Worm (Caenorhabditis elegans) whole organism, L2 larva: ENCODE results near the gene cest-19.

Experiments used
- nhr-12 ChIP-seq: fragments of 150-350 bp; optimal IDR thresholded peaks from 2 replicates; lab custom pipeline; 2014; ENCODE audit warnings: missing biosample characterization, missing genetic modification characterization
- nhr-25 ChIP-seq: fragments of 150-350 bp; sonication (generic microtip); optimal IDR thresholded peaks from 3 replicates; lab custom pipeline; 2014; ENCODE audit warnings: missing biosample characterization, missing genetic modification characterization
- skn-1 ChIP-seq: sonication (generic microtip); optimal IDR thresholded peaks from 2 replicates; lab custom pipeline; 2017; ENCODE audit warnings: missing biosample characterization, missing genetic modification characterization

- TF ChIP-seq skn-1 (tag; lab: Kevin White, UChicago) (no peak), nhr-25 (tag; lab: Kevin White, UChicago) (no peak), nhr-12 (tag; lab: Kevin White, UChicago) (no peak)
These were observed 44.4 kb downstream of the cest-19 start, which contains the start of gene ugt-57 for ce11 chrX:6991427-6991826.
